Fruit fly (Drosophila melanogaster) ovary, adult (tissue): Measurements from ENCODE around the gene EloB.

Experiments
- CG17801 ChIP-seq: fragments of 200-800 bp; optimal IDR thresholded peaks from 2 replicates; lab custom pipeline; 2019; ENCODE audit warnings: missing biosample characterization, mild to moderate bottlenecking, missing genetic modification characterization, moderate library complexity; ENCODE audit not compliant: partially characterized antibody

Gene EloB

dm6 chr3R:20550632-20551486 is 28.8 kb downstream of the EloB start:
- peak; percentile 50 for TF ChIP-seq CG17801 (GFP tag; lab: Kevin White, UChicago)

dm6 chr3R:20549855-20550603 is 29.6 kb downstream of the EloB start:
- TF ChIP-seq CG17801 (GFP tag; lab: Kevin White, UChicago) = peak; percentile 91

dm6 chr3R:20549017-20549854 is 30.4 kb downstream of the EloB start:
- TF ChIP-seq CG17801 (GFP tag; lab: Kevin White, UChicago) = no peak

dm6 chr3R:20548255-20548654 is 31.4 kb downstream of the EloB start:
- TF ChIP-seq CG17801 (GFP tag; lab: Kevin White, UChicago) = no peak

- TF ChIP-seq CG17801 (GFP tag; lab: Kevin White, UChicago) = no peak
Measured at dm6 chr3R:20547758-20548157, 31.9 kb downstream of the EloB start.

dm6 chr3R:20546662-20547620 is 32.7 kb downstream of the EloB start:
- TF ChIP-seq CG17801 (GFP tag; lab: Kevin White, UChicago) = no peak

dm6 chr3R:20545678-20546077 is 34.0 kb downstream of the EloB start:
- no peak for TF ChIP-seq CG17801 (GFP tag; lab: Kevin White, UChicago)

dm6 chr3R:20544952-20545351 is 34.7 kb downstream of the EloB start:
- no peak for TF ChIP-seq CG17801 (GFP tag; lab: Kevin White, UChicago)

- no peak for TF ChIP-seq CG17801 (GFP tag; lab: Kevin White, UChicago)
Measured at dm6 chr3R:20543719-20544118, 35.9 kb downstream of the EloB start.

- no peak for TF ChIP-seq CG17801 (GFP tag; lab: Kevin White, UChicago)
Measured at dm6 chr3R:20543220-20543619, 36.4 kb downstream of the EloB start.

dm6 chr3R:20542283-20543144 is 37.1 kb downstream of the EloB start:
- TF ChIP-seq CG17801 (GFP tag; lab: Kevin White, UChicago) = peak; percentile 7

dm6 chr3R:20534575-20534974 is 45.1 kb downstream of the EloB start, which contains the start of the genes MtnE and MtnD:
TSS of gene MtnE (minus strand) at chr3R:20534704.
TSS of gene MtnD (plus strand) at chr3R:20534962.
- no peak for TF ChIP-seq CG17801 (GFP tag; lab: Kevin White, UChicago)
